Worm (Caenorhabditis elegans): ENCODE results near the gene daz-1.
A peak's percentile ranks its signal among the peaks of the same experiment; 100 is the strongest.

Gene daz-1

DNA sequence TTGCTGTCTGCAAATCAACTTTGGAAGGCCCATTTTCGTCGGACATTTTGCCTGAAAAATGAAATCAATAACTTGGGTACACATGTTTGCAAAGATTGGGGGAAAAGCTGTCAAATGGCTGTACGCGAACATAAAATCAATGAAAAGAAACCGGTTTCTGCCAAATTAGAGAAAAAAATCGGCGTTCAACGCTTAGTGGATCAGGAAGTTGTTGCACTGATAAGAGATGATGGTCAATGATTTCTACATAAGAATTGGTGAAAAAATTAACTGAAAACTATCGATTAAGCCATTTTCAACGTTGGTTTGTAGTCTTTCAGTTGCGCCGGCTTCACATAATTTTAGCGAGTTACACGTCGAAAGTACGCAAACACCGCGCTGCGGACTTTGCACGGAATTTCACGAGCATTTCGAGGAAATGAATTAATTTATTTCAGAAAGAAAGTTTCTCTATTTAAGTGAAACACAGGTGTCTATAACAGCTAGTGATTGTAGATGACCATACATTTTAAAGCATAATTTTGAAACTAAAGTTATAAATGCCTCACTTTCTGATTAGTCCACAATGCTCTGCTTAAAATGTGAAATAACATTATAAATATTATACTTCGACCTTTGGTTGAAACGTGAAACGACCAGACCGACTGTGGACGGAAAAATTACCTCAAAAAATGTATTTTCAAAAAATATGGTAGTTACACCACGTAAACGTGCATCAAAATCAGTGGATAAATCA lies 26.4 kb upstream of the daz-1 start, which contains the start of the genes F07F6.4 and F07F6.2:
Gene F07F6.4 (minus strand): TSS at position 51 of the 736 bp plus-strand sequence.
Gene F07F6.2 (plus strand): TSS at position 686 of the 736 bp plus-strand sequence.
- TF ChIP-seq skn-1 (tag; optimal IDR thresholded peaks at IDR 0.05) = peak; percentile 19
- peak; percentile 30 to 64 (median 42) for TF ChIP-seq dpl-1 (GFP tag; optimal IDR thresholded peaks at IDR 0.05)
- TF ChIP-seq lin-14 (GFP tag; optimal IDR thresholded peaks at IDR 0.05) = no peak
- peak; percentile 32 for TF ChIP-seq nhr-71 (tag; optimal IDR thresholded peaks at IDR 0.05)
- TF ChIP-seq rnt-1 (tag; optimal IDR thresholded peaks at IDR 0.05) = peak; percentile 20
- peak; percentile 53 for TF ChIP-seq unc-130 (tag; optimal IDR thresholded peaks at IDR 0.05)
- peak; percentile 2 for TF ChIP-seq nhr-47 (tag; optimal IDR thresholded peaks at IDR 0.05)
- TF ChIP-seq F16B12.6 (tag; optimal IDR thresholded peaks at IDR 0.05) = peak; percentile 92
- TF ChIP-seq ceh-82 (tag; optimal IDR thresholded peaks at IDR 0.05) = peak in 1 of 3 experiments; percentile 31
- TF ChIP-seq efl-1 (optimal IDR thresholded peaks at IDR 0.05) = peak; percentile 40 to 55
- peak; percentile 56 to 89 for TF ChIP-seq efl-1 (GFP tag; optimal IDR thresholded peaks at IDR 0.05 in 1 of 2)
- TF ChIP-seq fkh-4 (tag; optimal IDR thresholded peaks at IDR 0.05; ENCODE audit: borderline replicate concordance) = no peak
- TF ChIP-seq lin-35 (GFP tag; optimal IDR thresholded peaks at IDR 0.05) = peak; percentile 44 to 63
- TF ChIP-seq ama-1 (optimal IDR thresholded peaks at IDR 0.05) = no peak
- peak in 1 of 2 experiments; percentile 15 for TF ChIP-seq lsy-2 (tag; optimal IDR thresholded peaks at IDR 0.05)
- no peak for TF ChIP-seq efl-3 (GFP tag; optimal IDR thresholded peaks at IDR 0.05)
- TF ChIP-seq aha-1 (tag; optimal IDR thresholded peaks at IDR 0.05) = no peak
- TF ChIP-seq blmp-1 (tag; optimal IDR thresholded peaks at IDR 0.05) = peak; percentile 34
- TF ChIP-seq xbp-1 (tag; optimal IDR thresholded peaks at IDR 0.05) = peak; percentile 68

DNA sequence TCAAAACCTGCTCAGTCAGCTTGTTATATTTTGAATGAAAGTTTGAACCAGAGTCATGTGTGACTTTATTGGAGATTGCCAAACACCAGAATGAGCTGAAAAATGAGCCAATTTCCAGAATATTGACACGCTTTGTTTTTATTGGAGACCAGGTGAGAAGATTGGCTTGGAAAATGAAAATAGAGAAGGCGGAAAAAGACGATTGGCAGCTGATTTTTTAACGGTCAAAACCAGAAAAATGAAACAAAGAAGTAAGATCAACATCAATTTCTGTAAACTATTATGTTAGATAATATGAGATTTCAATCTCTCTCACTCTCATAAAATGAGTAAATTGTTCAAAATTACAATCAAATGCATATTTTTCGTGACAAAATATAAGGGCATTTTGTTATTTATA lies 23.0 kb upstream of the daz-1 start, which contains the start of gene srx-114:
Gene srx-114 (minus strand): TSS at position 101 of the 400 bp plus-strand sequence.
- TF ChIP-seq tlp-1 (tag; optimal IDR thresholded peaks at IDR 0.05) (no peak), sptf-1 (tag; optimal IDR thresholded peaks at IDR 0.05) (no peak), jun-1 (tag; optimal IDR thresholded peaks at IDR 0.05) (no peak), pag-3 (tag; optimal IDR thresholded peaks at IDR 0.05; ENCODE audit: borderline replicate concordance, insufficient read depth) (no peak), C34B4.2 (tag; optimal IDR thresholded peaks at IDR 0.05) (no peak), mdl-1 (tag; optimal IDR thresholded peaks at IDR 0.05) (no peak)

DNA sequence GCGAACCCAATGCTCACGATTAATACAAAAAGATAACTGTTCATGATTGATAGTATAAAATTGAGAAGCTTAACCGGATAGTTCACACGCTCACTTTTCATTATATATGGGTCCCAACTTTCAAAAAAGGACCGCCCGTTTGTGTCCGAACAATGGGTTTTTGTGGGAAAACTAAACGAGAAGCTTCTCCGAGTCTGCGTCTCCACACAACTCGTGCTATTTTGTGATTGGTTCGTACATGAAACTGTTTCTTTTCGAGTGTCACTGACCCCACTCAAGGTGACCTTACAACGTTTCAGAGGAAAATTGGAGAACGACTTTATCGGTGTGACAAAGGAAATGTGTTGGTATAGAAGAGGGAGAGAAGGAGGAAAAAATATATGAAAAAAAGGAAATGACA lies 19.3 kb upstream of the daz-1 start, which contains the start of gene dct-5:
Gene dct-5 (minus strand): TSS at position 101 of the 400 bp plus-strand sequence.
- TF ChIP-seq fkh-8 (tag; optimal IDR thresholded peaks at IDR 0.05) = no peak
- no peak for TF ChIP-seq C34B4.2 (tag; optimal IDR thresholded peaks at IDR 0.05)
- no peak for TF ChIP-seq ama-1 (optimal IDR thresholded peaks at IDR 0.05)
- TF ChIP-seq F16B12.6 (tag; optimal IDR thresholded peaks at IDR 0.05) = no peak
- no peak for TF ChIP-seq dsc-1 (tag; optimal IDR thresholded peaks at IDR 0.05)
- no peak for TF ChIP-seq lin-14 (GFP tag; optimal IDR thresholded peaks at IDR 0.05)
- no peak for TF ChIP-seq sup-37 (GFP tag; optimal IDR thresholded peaks at IDR 0.05)
- TF ChIP-seq xbp-1 (tag; optimal IDR thresholded peaks at IDR 0.05) = no peak
- TF ChIP-seq mef-2 (tag; optimal IDR thresholded peaks at IDR 0.05) = no peak
- TF ChIP-seq nhr-11 (tag; optimal IDR thresholded peaks at IDR 0.05) = no peak
- no peak for TF ChIP-seq sptf-1 (tag; optimal IDR thresholded peaks at IDR 0.05)
- no peak for TF ChIP-seq mab-9 (GFP tag; IDR thresholded peaks at IDR 0.05)
- no peak for TF ChIP-seq ceh-90 (tag; optimal IDR thresholded peaks at IDR 0.05)
- no peak for TF ChIP-seq hpl-2 (GFP tag; optimal IDR thresholded peaks at IDR 0.05)
- no peak for TF ChIP-seq lin-13 (GFP tag; optimal IDR thresholded peaks at IDR 0.05)
- no peak for TF ChIP-seq tlp-1 (tag; optimal IDR thresholded peaks at IDR 0.05)

DNA sequence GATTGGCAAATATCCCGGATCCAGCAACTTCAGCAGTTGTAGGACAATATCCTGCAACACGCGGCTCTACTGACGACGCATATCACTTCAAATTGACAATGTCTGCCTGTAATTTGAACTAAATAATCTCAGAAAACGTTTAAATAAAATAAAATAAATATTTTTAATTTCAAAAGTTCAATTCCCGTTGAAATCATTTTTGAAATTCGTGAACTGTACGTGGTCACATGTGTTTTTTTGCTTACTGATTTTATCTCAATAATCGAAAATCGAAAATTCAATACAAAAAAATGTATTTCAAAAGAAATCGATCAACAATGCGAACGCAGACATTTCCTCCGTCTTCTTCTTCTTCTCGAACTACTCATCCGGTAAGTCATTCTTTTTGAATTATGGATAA lies 18.5 kb upstream of the daz-1 start, which contains the start of gene F07F6.1:
Gene F07F6.1 (plus strand): TSS at position 301 of the 400 bp plus-strand sequence.
- TF ChIP-seq unc-62 (GFP tag; optimal IDR thresholded peaks at IDR 0.05) (no peak), lsy-2 (tag; optimal IDR thresholded peaks at IDR 0.05) (no peak), nhr-84 (tag; optimal IDR thresholded peaks at IDR 0.05) (no peak), xbp-1 (tag; optimal IDR thresholded peaks at IDR 0.05) (no peak), rnt-1 (tag; optimal IDR thresholded peaks at IDR 0.05) (no peak), blmp-1 (tag; optimal IDR thresholded peaks at IDR 0.05) (no peak), fkh-8 (tag; optimal IDR thresholded peaks at IDR 0.05) (no peak), hpl-2 (GFP tag; optimal IDR thresholded peaks at IDR 0.05) (no peak), dsc-1 (tag; optimal IDR thresholded peaks at IDR 0.05) (no peak), mep-1 (tag; optimal IDR thresholded peaks at IDR 0.05) (no peak), unc-98 (GFP tag; IDR thresholded peaks at IDR 0.05) (no peak), tbx-2 (tag; optimal IDR thresholded peaks at IDR 0.05) (no peak), zip-4 (GFP tag; optimal IDR thresholded peaks at IDR 0.05) (no peak), jun-1 (tag; optimal IDR thresholded peaks at IDR 0.05) (no peak), sox-4 (tag; optimal IDR thresholded peaks at IDR 0.05) (no peak)

Measured in whole organism, L1 larva.